Worm (Caenorhabditis elegans) whole organism, L4/young adult: Measurements from ENCODE around the gene lsm-4.

Source experiments
- W03F9.2 ChIP-seq: fragments of 150-350 bp; optimal IDR thresholded peaks from 2 replicates; lab custom pipeline; 2014; ENCODE audit warnings: missing biosample characterization, missing genetic modification characterization
- dao-5 ChIP-seq: sonication (generic microtip); optimal IDR thresholded peaks from 2 replicates; lab custom pipeline; 2016; ENCODE audit warnings: missing genotype, missing genetic modification characterization, moderate library complexity, missing compliant biosample characterization
- him-1 ChIP-seq: sonication (generic microtip); optimal IDR thresholded peaks from 2 replicates; lab custom pipeline; 2016; ENCODE audit warnings: missing genotype, missing genetic modification reagents, missing genetic modification characterization, missing compliant biosample characterization

lsm-4 gene

DNA sequence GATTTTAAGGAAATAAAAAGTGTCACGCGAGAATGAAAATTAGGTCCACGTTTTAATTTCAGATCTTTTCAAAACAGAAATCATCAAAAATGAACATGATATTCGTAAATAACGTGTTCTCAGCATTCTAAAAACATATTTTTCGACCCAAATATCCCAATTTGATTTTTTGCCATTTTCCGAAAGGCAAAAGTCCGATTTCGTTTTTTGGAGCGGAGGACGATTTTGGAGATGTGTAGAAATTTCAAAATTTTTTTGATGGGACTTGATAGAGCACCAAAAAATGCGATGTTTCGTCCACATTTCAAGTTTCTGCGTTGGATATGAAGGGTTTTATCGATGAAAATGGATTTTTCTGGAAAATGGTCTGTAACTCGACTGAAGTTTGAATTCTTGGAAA, 22.3 kb downstream of the lsm-4 start:
- TF ChIP-seq him-1 (no peak), W03F9.2 (tag; lab: Kevin White, UChicago) (no peak), dao-5 (no peak)

DNA sequence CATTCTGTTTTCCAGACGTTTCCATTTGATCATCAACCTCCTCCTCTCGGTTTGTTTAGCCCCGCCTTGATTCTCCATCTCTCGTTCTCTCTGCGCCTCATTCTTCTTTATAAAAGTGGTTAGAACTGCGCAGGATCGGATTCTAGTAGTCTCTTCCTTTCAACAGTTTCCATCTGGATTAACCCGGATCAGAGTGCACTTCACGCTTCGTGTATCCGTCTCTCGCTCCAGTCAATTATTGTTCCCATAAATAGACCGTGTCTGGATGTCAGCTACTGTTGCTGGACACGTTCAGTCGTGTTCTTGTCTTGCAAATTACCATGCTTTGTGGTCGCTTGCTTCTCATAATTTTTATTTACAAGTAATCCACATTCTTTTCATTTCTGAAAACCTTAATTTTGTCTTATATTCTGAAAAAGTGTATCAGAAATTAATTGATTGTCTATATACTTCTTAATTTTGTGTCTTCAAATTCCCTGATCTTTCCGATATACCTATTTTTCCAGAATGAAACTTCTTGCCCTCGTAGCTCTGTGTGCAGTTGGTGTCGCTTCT, 24.2 kb downstream of the lsm-4 start, which contains the start of gene F32A5.4:
F32A5.4 (plus strand) TSS at position 505 of the 555 bp plus-strand sequence.
- no peak for TF ChIP-seq him-1
- no peak for TF ChIP-seq W03F9.2 (tag; lab: Kevin White, UChicago)
- TF ChIP-seq dao-5 = no peak

DNA sequence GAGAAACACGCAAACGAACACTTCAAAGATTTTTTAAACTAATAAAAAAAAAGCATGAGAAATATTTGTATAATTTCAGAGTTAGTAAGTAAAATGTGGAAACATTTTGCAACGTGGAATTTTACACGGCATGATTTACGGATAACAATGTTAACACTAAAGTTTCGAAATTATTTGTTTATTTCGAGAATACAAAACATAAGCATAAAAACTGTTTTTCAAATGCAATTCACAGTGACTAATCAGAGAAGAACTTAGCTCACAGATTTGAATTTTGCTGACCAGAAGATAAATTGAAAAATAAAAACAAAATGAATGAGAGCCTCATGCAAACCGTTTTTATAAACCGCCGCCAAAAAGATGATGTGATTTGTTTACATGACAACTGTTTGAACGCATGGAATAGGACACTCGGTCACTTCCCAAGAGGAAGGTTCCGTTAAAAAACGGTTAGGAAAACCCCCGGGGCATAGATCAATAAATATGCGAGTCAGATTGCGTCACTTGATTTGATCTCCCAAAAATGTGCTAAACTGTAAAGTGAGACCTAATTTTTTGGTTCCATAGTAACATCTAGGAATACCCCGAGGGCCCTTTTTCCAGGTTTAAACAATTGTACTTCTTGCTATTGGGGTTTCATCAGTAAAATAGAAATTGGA, 27.0 kb downstream of the lsm-4 start, which contains the start of gene clh-3:
clh-3 (minus strand) TSS at position 51 of the 659 bp plus-strand sequence.
- TF ChIP-seq dao-5 = no peak
- TF ChIP-seq W03F9.2 (tag; lab: Kevin White, UChicago) = no peak
- no peak for TF ChIP-seq him-1

- TF ChIP-seq dao-5 (no peak), W03F9.2 (tag; lab: Kevin White, UChicago) (no peak), him-1 (no peak)
Measured at ce11 chrII:7224074-7224473, 28.9 kb downstream of the lsm-4 start.

ce11 chrII:7217047-7217446, 35.9 kb downstream of the lsm-4 start, which contains the start of gene E04F6.10:
Gene E04F6.10, minus strand, starts transcription at chrII:7217147.
- TF ChIP-seq dao-5 (no peak), him-1 (no peak), W03F9.2 (tag; lab: Kevin White, UChicago) (no peak)

DNA sequence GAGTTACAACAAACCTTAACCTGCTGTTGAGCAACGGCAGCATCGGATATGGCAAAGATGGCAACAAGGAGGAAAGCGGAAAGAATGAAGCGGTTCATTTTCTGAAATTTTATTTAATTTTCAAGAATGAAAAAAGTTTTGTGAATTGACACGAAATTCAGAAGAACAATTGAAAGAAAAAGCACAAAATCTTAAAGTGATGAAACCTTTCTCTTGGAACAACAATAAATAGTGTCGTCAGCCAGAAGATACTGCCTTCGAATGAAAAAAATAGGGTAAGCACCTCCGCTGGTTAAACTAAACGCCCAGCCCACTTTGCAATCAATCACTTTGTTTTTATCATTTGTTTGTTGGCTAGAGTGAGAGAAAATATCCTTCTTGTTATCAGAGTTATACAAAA, 40.9 kb downstream of the lsm-4 start, which contains the start of gene E04F6.9:
E04F6.9 (minus strand) TSS at position 101 of the 400 bp plus-strand sequence.
- TF ChIP-seq dao-5 (no peak), W03F9.2 (tag; lab: Kevin White, UChicago) (no peak), him-1 (no peak)

DNA sequence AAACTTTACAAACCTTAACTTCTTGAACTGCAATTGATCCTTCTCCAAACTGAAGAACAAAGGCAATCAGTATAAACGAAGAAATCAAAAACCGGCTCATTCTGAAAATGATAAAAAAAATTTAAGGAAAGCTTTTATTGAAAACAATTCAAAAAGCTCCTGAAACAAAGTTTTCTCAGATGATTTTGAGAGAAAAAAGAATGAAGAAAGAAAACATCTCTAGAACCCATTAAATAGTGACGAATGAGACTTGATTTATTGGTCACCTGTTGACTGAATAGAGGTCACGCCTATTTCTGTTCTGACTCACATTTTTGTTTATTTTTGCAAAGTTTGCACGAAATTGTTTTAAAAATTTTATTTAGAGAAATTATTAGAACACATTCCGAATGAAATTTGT, 41.7 kb downstream of the lsm-4 start, which contains the start of gene E04F6.8:
E04F6.8 (minus strand) TSS at position 101 of the 400 bp plus-strand sequence.
- no peak for TF ChIP-seq dao-5

DNA sequence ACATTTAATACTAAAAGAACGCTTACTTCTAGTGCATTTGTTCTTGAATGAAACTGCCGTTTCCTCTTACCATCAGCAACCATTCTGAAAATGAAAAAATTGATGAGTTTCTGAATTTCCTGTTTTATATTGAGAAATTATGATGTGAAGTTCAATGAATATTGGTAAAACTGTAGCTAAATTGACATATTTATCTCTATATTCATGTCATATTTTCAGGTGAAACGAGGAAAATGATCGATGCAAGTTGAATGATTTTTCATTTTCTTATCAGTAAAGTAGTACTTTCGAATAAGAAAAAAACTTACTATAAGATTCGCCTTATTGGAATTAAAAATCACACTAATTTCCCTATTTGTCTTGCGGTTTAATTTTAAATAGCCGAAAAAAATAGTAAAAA, 42.8 kb downstream of the lsm-4 start, which contains the start of gene E04F6.15:
E04F6.15 (minus strand) TSS at position 101 of the 400 bp plus-strand sequence.
- TF ChIP-seq him-1 = no peak
- no peak for TF ChIP-seq W03F9.2 (tag; lab: Kevin White, UChicago)
- TF ChIP-seq dao-5 = no peak

DNA sequence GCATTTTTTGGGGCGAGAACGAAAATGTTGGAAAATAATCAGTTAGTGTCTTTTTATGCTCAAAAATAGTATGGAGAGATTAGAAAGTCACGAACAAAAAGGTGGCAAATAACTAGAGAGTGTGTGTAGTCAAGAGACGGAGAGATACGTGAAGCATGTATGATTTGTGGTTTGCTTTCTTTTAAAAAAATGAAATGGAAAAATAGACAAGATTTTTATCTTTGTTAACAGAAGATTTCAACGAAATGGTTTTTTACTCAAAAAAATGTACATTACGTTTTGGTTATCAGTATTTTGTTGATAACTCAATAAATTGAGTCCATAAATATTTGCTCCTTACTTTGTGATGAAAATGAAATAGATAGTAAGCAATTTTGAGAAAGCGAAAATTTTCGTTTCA, 44.8 kb downstream of the lsm-4 start, which contains the start of gene dhs-7:
dhs-7 (minus strand) TSS at position 277 of the 400 bp plus-strand sequence.
- TF ChIP-seq W03F9.2 (tag; lab: Kevin White, UChicago) (no peak), him-1 (no peak), dao-5 (no peak)

ce11 chrII:7207649-7208048, 45.3 kb downstream of the lsm-4 start:
- TF ChIP-seq him-1 = no peak
- no peak for TF ChIP-seq dao-5
- no peak for TF ChIP-seq W03F9.2 (tag; lab: Kevin White, UChicago)

- TF ChIP-seq him-1 (no peak), W03F9.2 (tag; lab: Kevin White, UChicago) (no peak), dao-5 (no peak)
Measured at ce11 chrII:7205388-7205787, 47.6 kb downstream of the lsm-4 start, which contains the start of gene srd-59. Gene srd-59, plus strand, starts transcription at chrII:7205688.

ce11 chrII:7204951-7205350, 48.0 kb downstream of the lsm-4 start, which contains the start of gene srd-58:
Gene srd-58, minus strand, starts transcription at chrII:7205051.
- TF ChIP-seq dao-5 = no peak
- TF ChIP-seq him-1 = no peak
- no peak for TF ChIP-seq W03F9.2 (tag; lab: Kevin White, UChicago)

DNA sequence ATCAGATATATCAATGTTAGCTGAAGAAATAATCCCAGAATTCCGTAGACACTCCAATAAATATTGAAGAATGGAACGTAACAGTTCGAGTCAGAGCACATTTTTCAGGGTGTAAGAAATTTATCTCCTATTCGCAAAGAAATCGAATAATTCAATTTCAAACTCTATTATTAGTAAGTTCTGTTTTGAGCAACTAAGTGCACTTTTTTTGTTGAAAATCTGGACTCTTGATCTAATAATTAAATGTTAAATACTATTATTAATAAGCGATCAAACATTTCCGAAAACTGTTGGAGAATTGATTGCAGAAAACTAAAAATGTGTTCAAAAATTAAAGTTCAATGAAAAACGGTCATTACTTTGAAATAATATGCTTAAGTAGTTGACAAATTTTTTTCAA, 49.9 kb downstream of the lsm-4 start, which contains the start of gene srd-56:
srd-56 (minus strand) TSS at position 101 of the 400 bp plus-strand sequence.
- TF ChIP-seq dao-5 (no peak), him-1 (no peak), W03F9.2 (tag; lab: Kevin White, UChicago) (no peak)
